Worm (Caenorhabditis elegans): ENCODE data around the gene dod-6.
A peak's percentile ranks its signal among the peaks of the same experiment; 100 is the strongest.

The dod-6 gene

DNA sequence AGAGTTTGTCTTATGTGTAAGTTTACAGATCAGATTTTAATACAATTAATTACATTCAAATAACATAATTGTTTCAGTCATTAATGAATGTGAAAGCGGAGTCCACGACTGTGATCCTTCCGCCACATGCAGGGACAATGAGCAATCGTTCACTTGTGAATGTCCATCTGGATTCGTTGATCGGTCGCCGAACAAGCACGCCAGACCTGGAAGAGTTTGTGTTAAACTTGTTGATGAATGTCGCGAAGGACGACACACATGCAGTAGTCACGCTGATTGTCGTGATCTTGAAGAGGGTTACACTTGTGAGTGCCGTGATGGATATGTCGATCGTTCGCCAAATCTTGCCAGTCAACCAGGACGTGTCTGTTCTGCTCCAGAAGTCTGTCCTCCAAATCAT is 19.0 kb upstream of the dod-6 start:
- no peak for TF ChIP-seq lin-35 (GFP tag; optimal IDR thresholded peaks at IDR 0.05)
- TF ChIP-seq lin-14 (GFP tag; optimal IDR thresholded peaks at IDR 0.05): no peak
- TF ChIP-seq efl-3 (GFP tag; optimal IDR thresholded peaks at IDR 0.05): no peak
- no peak for TF ChIP-seq nhr-76 (tag; optimal IDR thresholded peaks at IDR 0.05)

DNA sequence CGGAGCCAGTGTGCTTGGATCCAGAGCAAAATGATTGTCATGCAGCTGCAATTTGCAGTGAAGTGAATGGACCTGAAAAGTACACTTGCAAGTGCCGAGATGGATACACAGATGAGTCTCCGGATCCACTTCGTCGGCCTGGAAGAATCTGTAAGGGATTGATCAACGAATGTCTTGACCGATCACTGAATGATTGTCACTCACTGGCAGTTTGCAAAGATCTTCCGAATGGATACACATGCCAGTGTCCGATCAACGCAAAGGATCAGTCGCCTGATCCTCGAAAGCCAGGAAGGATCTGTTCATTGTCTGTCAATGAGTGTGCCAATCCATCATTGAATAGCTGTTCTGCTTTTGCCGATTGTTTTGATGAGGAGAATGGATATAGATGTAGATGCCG is 18.1 kb upstream of the dod-6 start:
- no peak for TF ChIP-seq pax-3 (tag; optimal IDR thresholded peaks at IDR 0.05)
- TF ChIP-seq efl-1 (optimal IDR thresholded peaks at IDR 0.05): no peak
- TF ChIP-seq efl-1 (GFP tag; optimal IDR thresholded peaks at IDR 0.05 in 1 of 2): no peak
- no peak for TF ChIP-seq lin-15B (tag; optimal IDR thresholded peaks at IDR 0.05)
- no peak for TF ChIP-seq nhr-19 (GFP tag; conservative IDR thresholded peaks at IDR 0.05)
- no peak for TF ChIP-seq unc-62 (GFP tag; optimal IDR thresholded peaks at IDR 0.05)
- TF ChIP-seq ceh-88 (GFP tag; IDR thresholded peaks at IDR 0.05): no peak
- TF ChIP-seq ztf-11 (tag; optimal IDR thresholded peaks at IDR 0.05): no peak

DNA sequence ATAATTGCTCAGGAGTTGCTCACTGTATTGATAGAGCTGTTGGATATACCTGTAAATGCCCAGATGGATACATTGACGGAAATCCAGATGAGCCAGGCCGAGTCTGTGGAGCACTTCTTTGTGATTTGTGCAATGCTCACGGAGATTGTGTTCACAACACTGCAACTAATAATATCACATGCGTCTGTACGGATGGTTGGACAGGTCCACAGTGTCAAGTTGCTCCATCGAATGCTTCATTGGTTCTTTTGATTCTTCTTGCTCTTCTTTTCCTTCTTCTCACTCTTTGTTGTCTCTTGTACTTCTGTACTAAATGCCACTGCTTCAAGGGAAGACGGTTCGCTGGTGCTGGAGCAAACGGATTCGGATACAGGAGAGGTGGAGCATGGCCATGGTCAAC is 15.6 kb upstream of the dod-6 start:
- TF ChIP-seq unc-130 (tag; optimal IDR thresholded peaks at IDR 0.05): no peak
- TF ChIP-seq snpc-4 (tag; optimal IDR thresholded peaks at IDR 0.05): no peak
- no peak for TF ChIP-seq sptf-1 (tag; optimal IDR thresholded peaks at IDR 0.05)
- TF ChIP-seq aha-1 (tag; optimal IDR thresholded peaks at IDR 0.05): no peak
- TF ChIP-seq fkh-10 (GFP tag; optimal IDR thresholded peaks at IDR 0.05): no peak
- no peak for TF ChIP-seq swsn-7 (tag; optimal IDR thresholded peaks at IDR 0.05)
- no peak for TF ChIP-seq sox-4 (tag; optimal IDR thresholded peaks at IDR 0.05)
- TF ChIP-seq lir-3 (tag; optimal IDR thresholded peaks at IDR 0.05; ENCODE audit: poor library complexity): no peak
- TF ChIP-seq lin-13 (GFP tag; optimal IDR thresholded peaks at IDR 0.05): no peak
- no peak for TF ChIP-seq aly-2 (tag; optimal IDR thresholded peaks at IDR 0.05)
- no peak for TF ChIP-seq nhr-90 (tag; optimal IDR thresholded peaks at IDR 0.05; ENCODE audit: poor library complexity)
- TF ChIP-seq mef-2 (tag; optimal IDR thresholded peaks at IDR 0.05): no peak
- TF ChIP-seq sup-37 (GFP tag; optimal IDR thresholded peaks at IDR 0.05): no peak
- no peak for TF ChIP-seq hlh-4 (tag; optimal IDR thresholded peaks at IDR 0.05)
- TF ChIP-seq C04F5.9 (tag; optimal IDR thresholded peaks at IDR 0.05): no peak
- TF ChIP-seq blmp-1 (tag; optimal IDR thresholded peaks at IDR 0.05): no peak
- TF ChIP-seq C16A3.4 (tag; optimal IDR thresholded peaks at IDR 0.05): no peak

DNA sequence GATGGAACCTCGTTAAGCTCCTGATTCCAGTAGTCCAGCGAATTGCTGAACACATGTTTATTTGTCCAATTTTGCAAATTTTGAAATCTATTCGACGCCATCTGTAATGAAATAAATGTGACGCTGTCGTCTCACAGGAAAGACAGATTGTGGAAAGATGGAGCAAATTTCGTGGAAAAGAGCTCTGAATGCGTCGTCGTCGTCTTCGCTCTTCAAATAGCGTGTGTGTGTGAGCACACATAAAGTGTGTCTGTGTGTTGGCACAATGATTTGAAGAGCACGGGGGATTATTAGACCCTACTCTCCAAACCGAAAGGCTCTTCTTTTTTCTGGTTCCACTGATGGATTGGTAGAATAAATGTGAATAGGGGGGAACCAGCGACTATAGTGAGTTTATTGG is 11.4 kb upstream of the dod-6 start, which contains the start of gene unc-47:
TSS of gene unc-47 (minus strand) at position 101 of the 400 bp plus-strand sequence.
- no peak for TF ChIP-seq sup-37 (GFP tag; optimal IDR thresholded peaks at IDR 0.05)

ce11 chrIII:10187840-10188239 is 9.7 kb upstream of the dod-6 start:
- TF ChIP-seq fkh-10 (GFP tag; optimal IDR thresholded peaks at IDR 0.05) (peak; percentile 59), nhr-85 (tag) (no peak), ceh-63 (GFP tag; optimal IDR thresholded peaks at IDR 0.05) (no peak), lin-14 (GFP tag; optimal IDR thresholded peaks at IDR 0.05) (peak; percentile 75), dpl-1 (GFP tag; optimal IDR thresholded peaks at IDR 0.05) (peak in 1 of 3 experiments; percentile 21), sup-37 (GFP tag; optimal IDR thresholded peaks at IDR 0.05) (no peak), egl-13 (tag; optimal IDR thresholded peaks at IDR 0.05) (no peak), lsy-2 (tag; optimal IDR thresholded peaks at IDR 0.05) (no peak), nhr-47 (tag; optimal IDR thresholded peaks at IDR 0.05) (no peak), ceh-88 (GFP tag; IDR thresholded peaks at IDR 0.05) (no peak), sox-4 (tag; optimal IDR thresholded peaks at IDR 0.05) (no peak), ztf-11 (tag; optimal IDR thresholded peaks at IDR 0.05) (no peak), ceh-82 (tag; optimal IDR thresholded peaks at IDR 0.05) (peak in 1 of 3 experiments; percentile 39), unc-130 (tag; optimal IDR thresholded peaks at IDR 0.05) (no peak), efl-1 (optimal IDR thresholded peaks at IDR 0.05) (peak; percentile 22 to 25), efl-1 (GFP tag; optimal IDR thresholded peaks at IDR 0.05 in 1 of 2) (no peak), alr-1 (tag; optimal IDR thresholded peaks at IDR 0.05; ENCODE audit: borderline replicate concordance) (no peak), lin-13 (GFP tag; optimal IDR thresholded peaks at IDR 0.05) (no peak), unc-86 (tag; optimal IDR thresholded peaks at IDR 0.05) (peak; percentile 13), pax-3 (tag; optimal IDR thresholded peaks at IDR 0.05) (no peak), zag-1 (tag; optimal IDR thresholded peaks at IDR 0.05) (no peak), swsn-7 (tag; optimal IDR thresholded peaks at IDR 0.05) (no peak), F16B12.6 (tag; optimal IDR thresholded peaks at IDR 0.05) (peak; percentile 10), nhr-12 (tag; optimal IDR thresholded peaks at IDR 0.05) (no peak), nhr-11 (tag; optimal IDR thresholded peaks at IDR 0.05) (no peak), blmp-1 (tag; optimal IDR thresholded peaks at IDR 0.05) (no peak), ceh-90 (tag; optimal IDR thresholded peaks at IDR 0.05) (no peak), jun-1 (tag; optimal IDR thresholded peaks at IDR 0.05) (no peak), fkh-8 (tag; optimal IDR thresholded peaks at IDR 0.05) (peak; percentile 49)
